Worm (Caenorhabditis elegans) whole organism, young adult: ENCODE measurements around the gene C07G3.8.

ENCODE experiments used
- B0019.2 ChIP-seq: fragments of 200-800 bp; sonication (Bioruptor generic); conservative IDR thresholded peaks from 2 replicates; pipeline ENCODE4 v1.3.6; 2022; ENCODE audit warnings: missing genetic modification reagents, missing genetic modification characterization, missing compliant biosample characterization
- D2030.7 ChIP-seq: fragments of 200-800 bp; sonication (Bioruptor generic); IDR thresholded peaks from 2 replicates; pipeline ENCODE4 v1.3.6; 2022; ENCODE audit warnings: missing genetic modification reagents, missing genetic modification characterization, missing compliant biosample characterization
- F22D6.2 ChIP-seq: sonication (generic microtip); optimal IDR thresholded peaks from 2 replicates; lab custom pipeline; 2016; ENCODE audit warnings: mild to moderate bottlenecking, missing genetic modification characterization, missing compliant biosample characterization
- F39B2.1 ChIP-seq: fragments of 200-800 bp; sonication (Bioruptor generic); IDR thresholded peaks from 2 replicates; pipeline ENCODE4 v1.3.6; 2022; ENCODE audit warnings: missing genetic modification reagents, missing genetic modification characterization, missing compliant biosample characterization
- F49E8.2 ChIP-seq: sonication (generic microtip); optimal IDR thresholded peaks from 3 replicates; lab custom pipeline; 2017; ENCODE audit warnings: missing genetic modification characterization, mild to moderate bottlenecking, missing compliant biosample characterization, antibody characterized with exemption, moderate library complexity; ENCODE audit not compliant: insufficient read depth
- T26A5.8 ChIP-seq: sonication (generic microtip); optimal IDR thresholded peaks from 2 replicates; lab custom pipeline; 2016; ENCODE audit warnings: missing genetic modification characterization, missing compliant biosample characterization
- Y67H2A.10 ChIP-seq: fragments of 200-800 bp; sonication (Bioruptor generic); conservative IDR thresholded peaks from 2 replicates; pipeline ENCODE4 v1.3.6; 2022; ENCODE audit warnings: missing genetic modification reagents, missing genetic modification characterization, missing compliant biosample characterization
- Y79H2A.3 ChIP-seq: fragments of 200-800 bp; sonication (Bioruptor generic); conservative IDR thresholded peaks from 2 replicates; pipeline ENCODE4 v1.3.6; 2022; ENCODE audit warnings: missing genetic modification reagents, missing genetic modification characterization, missing compliant biosample characterization
- Y95B8A.8 ChIP-seq: fragments of 200-800 bp; sonication (Bioruptor generic); IDR thresholded peaks from 2 replicates; pipeline ENCODE4 v1.3.6; 2022; ENCODE audit warnings: missing genetic modification reagents, missing genetic modification characterization, missing compliant biosample characterization
- aptf-2 ChIP-seq: fragments of 200-800 bp; sonication (Bioruptor generic); conservative IDR thresholded peaks from 2 replicates; pipeline ENCODE4 v1.3.6; 2022; ENCODE audit warnings: missing genetic modification reagents, missing genetic modification characterization, missing compliant biosample characterization
- aptf-3 ChIP-seq: fragments of 200-800 bp; sonication (Bioruptor generic); IDR thresholded peaks from 2 replicates; pipeline ENCODE4 v1.3.6; 2022; ENCODE audit warnings: missing genetic modification characterization, missing compliant biosample characterization
- atf-7 ChIP-seq: sonication (generic microtip); optimal IDR thresholded peaks from 2 replicates; lab custom pipeline; 2017; ENCODE audit warnings: mild to moderate bottlenecking, missing genetic modification characterization, missing compliant biosample characterization
- attf-3 ChIP-seq: fragments of 200-800 bp; sonication (Bioruptor generic); conservative IDR thresholded peaks from 2 replicates; pipeline ENCODE4 v1.3.6; 2022; ENCODE audit warnings: missing genetic modification reagents, missing genetic modification characterization, missing compliant biosample characterization
- attf-5 ChIP-seq: fragments of 200-800 bp; sonication (Bioruptor generic); optimal IDR thresholded peaks from 2 replicates; lab custom pipeline; 2018; ENCODE audit warnings: mild to moderate bottlenecking, missing genetic modification characterization, missing compliant biosample characterization
- bed-1 ChIP-seq: fragments of 200-800 bp; sonication (Bioruptor generic); IDR thresholded peaks from 2 replicates; pipeline ENCODE4 v1.3.6; 2022; ENCODE audit warnings: missing genetic modification reagents, missing genetic modification characterization, missing compliant biosample characterization
- cebp-2 ChIP-seq: fragments of 200-800 bp; sonication (Bioruptor generic); IDR thresholded peaks from 2 replicates; pipeline ENCODE4 v1.3.6; 2022; ENCODE audit warnings: missing genetic modification characterization, missing compliant biosample characterization
- ceh-27 ChIP-seq: fragments of 200-800 bp; sonication (Bioruptor generic); optimal IDR thresholded peaks from 2 replicates; lab custom pipeline; 2018; ENCODE audit warnings: mild to moderate bottlenecking, missing genetic modification characterization, moderate library complexity, missing compliant biosample characterization
- dpff-1 ChIP-seq: sonication (generic microtip); optimal IDR thresholded peaks from 2 replicates; lab custom pipeline; 2017; ENCODE audit warnings: mild to moderate bottlenecking, missing genetic modification characterization, missing compliant biosample characterization
- efl-1 ChIP-seq: fragments of 150-350 bp; optimal IDR thresholded peaks from 2 replicates; lab custom pipeline; 2014; ENCODE audit warnings: missing biosample characterization, missing genetic modification reagents, missing genetic modification characterization
- egl-18 ChIP-seq: fragments of 200-800 bp; sonication (Bioruptor generic); IDR thresholded peaks from 2 replicates; pipeline ENCODE4 v1.3.6; 2022; ENCODE audit warnings: missing genetic modification reagents, missing genetic modification characterization, missing compliant biosample characterization
- ekl-4 ChIP-seq: fragments of 200-800 bp; sonication (Bioruptor generic); IDR thresholded peaks from 2 replicates; pipeline ENCODE4 v1.3.6; 2022; ENCODE audit warnings: missing genetic modification reagents, missing genetic modification characterization, missing compliant biosample characterization
- ets-4 ChIP-seq: fragments of 200-800 bp; sonication (Bioruptor generic); optimal IDR thresholded peaks from 2 replicates; lab custom pipeline; 2018; ENCODE audit warnings: mild to moderate bottlenecking, missing genetic modification characterization, missing compliant biosample characterization
- him-1 ChIP-seq: sonication (generic microtip); optimal IDR thresholded peaks from 2 replicates; lab custom pipeline; 2016; ENCODE audit warnings: missing genotype, missing genetic modification reagents, missing genetic modification characterization, missing compliant biosample characterization
- hmg-1.2 ChIP-seq: fragments of 200-800 bp; sonication (Bioruptor generic); IDR thresholded peaks from 2 replicates; pipeline ENCODE4 v1.3.6; 2022; ENCODE audit warnings: missing genetic modification reagents, missing genetic modification characterization, missing compliant biosample characterization
- let-526 ChIP-seq: fragments of 200-800 bp; sonication (Bioruptor generic); IDR thresholded peaks from 2 replicates; pipeline ENCODE4 v1.3.6; 2022; ENCODE audit warnings: missing genetic modification reagents, missing genetic modification characterization, missing compliant biosample characterization
- let-607 ChIP-seq, 2 experiments: fragments of 200-800 bp in 1 of 2; sonication (Bioruptor generic) in 1 of 2; sonication (generic microtip) in 1 of 2; optimal IDR thresholded peaks; 2 replicates each; lab custom pipeline; 2016 to 2018; ENCODE audit warnings: mild to moderate bottlenecking in 2 of 2, missing compliant biosample characterization in 2 of 2, missing genetic modification characterization in 2 of 2, moderate library complexity in 2 of 2, missing genotype in 1 of 2
- lin-26 ChIP-seq: fragments of 200-800 bp; sonication (Bioruptor generic); IDR thresholded peaks from 2 replicates; pipeline ENCODE4 v1.3.6; 2022; ENCODE audit warnings: missing genetic modification reagents, missing genetic modification characterization, missing compliant biosample characterization
- lin-35 ChIP-seq, 3 experiments: fragments of 150-350 bp in 2 of 3; sonication (generic microtip) in 1 of 3; optimal IDR thresholded peaks; 2 replicates each; lab custom pipeline; 2014 to 2018; ENCODE audit warnings: missing biosample characterization in 3 of 3, missing genetic modification characterization in 3 of 3, missing genetic modification reagents in 3 of 3
- lin-54 ChIP-seq: fragments of 200-800 bp; sonication (Bioruptor generic); optimal IDR thresholded peaks from 2 replicates; lab custom pipeline; 2018; ENCODE audit warnings: mild to moderate bottlenecking, missing genetic modification characterization, missing compliant biosample characterization
- nfya-1 ChIP-seq: sonication (generic microtip); optimal IDR thresholded peaks from 2 replicates; lab custom pipeline; 2017; ENCODE audit warnings: antibody characterized with exemption, missing compliant biosample characterization, missing genetic modification characterization, borderline replicate concordance; ENCODE audit not compliant: insufficient read depth
- nfya-2 ChIP-seq: fragments of 200-800 bp; sonication (Bioruptor generic); IDR thresholded peaks from 2 replicates; pipeline ENCODE4 v1.3.6; 2022; ENCODE audit warnings: missing genetic modification reagents, missing genetic modification characterization, missing compliant biosample characterization
- nhr-120 ChIP-seq: fragments of 200-800 bp; sonication (Bioruptor generic); IDR thresholded peaks from 2 replicates; pipeline ENCODE4 v1.3.6; 2022; ENCODE audit warnings: missing genetic modification characterization, missing compliant biosample characterization
- nhr-90 ChIP-seq: sonication (generic microtip); optimal IDR thresholded peaks from 2 replicates; lab custom pipeline; 2016; ENCODE audit warnings: missing genotype, mild to moderate bottlenecking, missing genetic modification characterization, missing compliant biosample characterization
- pbrm-1 ChIP-seq: fragments of 200-800 bp; sonication (Bioruptor generic); IDR thresholded peaks from 2 replicates; pipeline ENCODE4 v1.3.6; 2022; ENCODE audit warnings: missing genetic modification reagents, missing genetic modification characterization, missing compliant biosample characterization
- rec-8 ChIP-seq, 2 experiments: sonication (generic microtip); optimal IDR thresholded peaks; 2 replicates each; lab custom pipeline; 2016; ENCODE audit warnings: mild to moderate bottlenecking in 2 of 2, missing genetic modification characterization in 2 of 2, missing genetic modification reagents in 2 of 2, missing genotype in 2 of 2, missing biosample characterization in 1 of 2, missing compliant biosample characterization in 1 of 2, moderate library complexity in 1 of 2
- rpc-1 ChIP-seq, 2 experiments: fragments of 150-350 bp in 1 of 2; sonication (generic microtip) in 1 of 2; optimal IDR thresholded peaks; 2 replicates each; lab custom pipeline; 2014 to 2018; ENCODE audit warnings: missing biosample characterization in 1 of 2, missing genetic modification characterization in 1 of 2, missing genetic modification reagents in 1 of 2, missing genotype in 1 of 2
- sea-2 ChIP-seq: fragments of 200-800 bp; sonication (Bioruptor generic); IDR thresholded peaks from 2 replicates; pipeline ENCODE4 v1.3.6; 2022; ENCODE audit warnings: missing genetic modification characterization, missing compliant biosample characterization
- snpc-1.3 ChIP-seq: sonication (generic microtip); optimal IDR thresholded peaks from 2 replicates; lab custom pipeline; 2017; ENCODE audit warnings: missing genetic modification characterization, mild to moderate bottlenecking, missing compliant biosample characterization, antibody characterized with exemption, moderate library complexity, missing genotype, missing genetic modification reagents; ENCODE audit not compliant: insufficient read depth
- sptf-2 ChIP-seq: fragments of 200-800 bp; sonication (Bioruptor generic); optimal IDR thresholded peaks from 2 replicates; lab custom pipeline; 2018; ENCODE audit warnings: mild to moderate bottlenecking, missing genetic modification characterization, missing compliant biosample characterization
- tbp1 ChIP-seq: fragments of 200-800 bp; sonication (Bioruptor generic); optimal IDR thresholded peaks from 2 replicates; lab custom pipeline; 2018; ENCODE audit warnings: mild to moderate bottlenecking, missing genetic modification characterization, missing compliant biosample characterization
- unc-130 ChIP-seq: sonication (generic microtip); optimal IDR thresholded peaks from 2 replicates; lab custom pipeline; 2016; ENCODE audit warnings: missing genetic modification reagents, missing genetic modification characterization, missing compliant biosample characterization
- unc-62 ChIP-seq: fragments of 150-350 bp; optimal IDR thresholded peaks from 2 replicates; lab custom pipeline; 2014; ENCODE audit warnings: missing biosample characterization, missing genetic modification reagents, missing genetic modification characterization
- xnd-1 ChIP-seq: sonication (generic microtip); optimal IDR thresholded peaks from 2 replicates; lab custom pipeline; 2016; ENCODE audit warnings: missing genotype, missing genetic modification reagents, missing genetic modification characterization, missing compliant biosample characterization
- zfh-2 ChIP-seq: fragments of 200-800 bp; sonication (Bioruptor generic); conservative IDR thresholded peaks from 2 replicates; pipeline ENCODE4 v1.3.6; 2022; ENCODE audit warnings: missing genetic modification reagents, missing genetic modification characterization, missing compliant biosample characterization
- zim-3 ChIP-seq: sonication (generic microtip); optimal IDR thresholded peaks from 2 replicates; lab custom pipeline; 2017; ENCODE audit warnings: mild to moderate bottlenecking, missing genetic modification characterization, moderate library complexity, missing compliant biosample characterization
- ztf-26 ChIP-seq: sonication (generic microtip); optimal IDR thresholded peaks from 2 replicates; lab custom pipeline; 2017; ENCODE audit warnings: missing genetic modification characterization, missing compliant biosample characterization

Gene C07G3.8

ce11 chrV:3454620-3455019 lies 47.3 kb downstream of the C07G3.8 start:
- no peak for TF ChIP-seq B0019.2 (GFP tag; lab: Robert Waterston, UW)
- TF ChIP-seq unc-62 (GFP tag; lab: Kevin White, UChicago): no peak
- TF ChIP-seq zim-3 (tag; lab: Kevin White, UChicago): no peak
- TF ChIP-seq F22D6.2 (tag; lab: Kevin White, UChicago): no peak
- no peak for TF ChIP-seq snpc-1.3 (tag; lab: Kevin White, UChicago)
- TF ChIP-seq rpc-1 (optimal IDR thresholded peaks at IDR 0.05; lab: Kevin White, UChicago): no peak
- TF ChIP-seq rpc-1 (tag; optimal IDR thresholded peaks at IDR 0.05; lab: Kevin White, UChicago): no peak
- no peak for TF ChIP-seq ztf-26 (tag; lab: Kevin White, UChicago)
- TF ChIP-seq nhr-90 (tag; lab: Kevin White, UChicago): no peak
- TF ChIP-seq cebp-2 (GFP tag; lab: Robert Waterston, UW): no peak
- TF ChIP-seq D2030.7 (GFP tag; lab: Robert Waterston, UW): no peak
- no peak for TF ChIP-seq ets-4 (GFP tag; lab: Kevin White, UChicago)
- TF ChIP-seq unc-130 (GFP tag; lab: Kevin White, UChicago): no peak
- TF ChIP-seq nfya-1 (tag; lab: Kevin White, UChicago): no peak
- no peak for TF ChIP-seq F49E8.2 (tag; lab: Kevin White, UChicago)
- TF ChIP-seq Y67H2A.10 (GFP tag; lab: Robert Waterston, UW): no peak
- no peak for TF ChIP-seq dpff-1 (tag; lab: Kevin White, UChicago)

- TF ChIP-seq pbrm-1: no peak
- no peak for TF ChIP-seq tbp1 (GFP tag; lab: Kevin White, UChicago)
- TF ChIP-seq aptf-3 (GFP tag; lab: Robert Waterston, UW): no peak
- no peak for TF ChIP-seq Y79H2A.3 (GFP tag; lab: Robert Waterston, UW)
- TF ChIP-seq egl-18 (GFP tag; lab: Robert Waterston, UW): no peak
- no peak for TF ChIP-seq lin-54
- TF ChIP-seq F39B2.1: no peak
- TF ChIP-seq hmg-1.2 (GFP tag; lab: Robert Waterston, UW): no peak
- TF ChIP-seq attf-5 (GFP tag; lab: Kevin White, UChicago): no peak
- TF ChIP-seq ekl-4 (GFP tag; lab: Robert Waterston, UW): no peak
- no peak for TF ChIP-seq bed-1
- no peak for TF ChIP-seq rec-8 (tag; optimal IDR thresholded peaks at IDR 0.05; lab: Kevin White, UChicago)
- no peak for TF ChIP-seq let-607 (tag; optimal IDR thresholded peaks at IDR 0.05; lab: Kevin White, UChicago)
- TF ChIP-seq nhr-120: no peak
- TF ChIP-seq Y95B8A.8 (GFP tag; lab: Robert Waterston, UW): no peak
- TF ChIP-seq sea-2 (GFP tag; lab: Robert Waterston, UW): no peak
- no peak for TF ChIP-seq zfh-2 (GFP tag; lab: Robert Waterston, UW)
- TF ChIP-seq B0019.2 (GFP tag; lab: Robert Waterston, UW): no peak
- TF ChIP-seq ceh-27 (GFP tag; lab: Kevin White, UChicago): no peak
- no peak for TF ChIP-seq him-1
Observed at ce11 chrV:3452489-3452888, 49.4 kb downstream of the C07G3.8 start.

ce11 chrV:3451646-3452045 lies 50.3 kb downstream of the C07G3.8 start:
- TF ChIP-seq sptf-2 (GFP tag; lab: Kevin White, UChicago): no peak
- no peak for TF ChIP-seq let-526 (GFP tag; lab: Robert Waterston, UW)
- TF ChIP-seq let-607 (tag; optimal IDR thresholded peaks at IDR 0.05; lab: Kevin White, UChicago): no peak
- no peak for TF ChIP-seq hmg-1.2 (GFP tag; lab: Robert Waterston, UW)
- TF ChIP-seq T26A5.8: no peak
- no peak for TF ChIP-seq nhr-90 (tag; lab: Kevin White, UChicago)
- TF ChIP-seq ets-4 (GFP tag; lab: Kevin White, UChicago): no peak
- no peak for TF ChIP-seq atf-7
- TF ChIP-seq nfya-2 (GFP tag; lab: Robert Waterston, UW): no peak
- TF ChIP-seq him-1: no peak
- no peak for TF ChIP-seq efl-1 (GFP tag; lab: Kevin White, UChicago)
- no peak for TF ChIP-seq lin-54
- no peak for TF ChIP-seq lin-35 (GFP tag; optimal IDR thresholded peaks at IDR 0.05; lab: Kevin White, UChicago)
- no peak for TF ChIP-seq lin-26 (GFP tag; lab: Robert Waterston, UW)
- no peak for TF ChIP-seq xnd-1 (tag; lab: Kevin White, UChicago)
- no peak for TF ChIP-seq attf-3 (GFP tag; lab: Robert Waterston, UW)
- TF ChIP-seq aptf-2 (GFP tag; lab: Robert Waterston, UW): no peak
